Fruit fly (Drosophila melanogaster): ENCODE data around the gene CG17186.

CG17186 gene

dm6 chr3R:19889603-19890187, 12.4 kb upstream of the CG17186 start (continued):
- TF ChIP-seq tll (GFP tag; optimal IDR thresholded peaks at IDR 0.05) (no peak), slbo (GFP tag; IDR thresholded peaks at IDR 0.05) (peak; percentile 78), CG14667 (GFP tag; IDR thresholded peaks at IDR 0.05) (no peak), MBD-R2 (GFP tag; IDR thresholded peaks at IDR 0.05) (peak; percentile 36; the same call in 1 of the 2 replicates), CG9876 (GFP tag; optimal IDR thresholded peaks at IDR 0.05) (no peak), CG4424 (GFP tag; optimal IDR thresholded peaks at IDR 0.05) (peak; percentile 54), Sry-β (GFP tag; optimal IDR thresholded peaks at IDR 0.05) (no peak), Dip3 (GFP tag; optimal IDR thresholded peaks at IDR 0.05) (peak; percentile 17), Kr (GFP tag; optimal IDR thresholded peaks at IDR 0.05) (no peak), toy (GFP tag; IDR thresholded peaks at IDR 0.05) (no peak), p53 (GFP tag; optimal IDR thresholded peaks at IDR 0.05) (no peak), ab (GFP tag; optimal IDR thresholded peaks at IDR 0.05) (no peak), Ada2b (GFP tag; IDR thresholded peaks at IDR 0.05) (peak; percentile 55; the same call in 1 of the 2 replicates), CTCF (GFP tag; optimal IDR thresholded peaks at IDR 0.05) (peak; percentile 47), CG30431 (GFP tag; optimal IDR thresholded peaks at IDR 0.05) (peak; percentile 23), gcm (GFP tag; optimal IDR thresholded peaks at IDR 0.05) (peak; percentile 45), CG14441 (GFP tag; IDR thresholded peaks at IDR 0.05) (peak; percentile 50), Sox100B (GFP tag; optimal IDR thresholded peaks at IDR 0.05) (peak; percentile 83), cato (GFP tag; optimal IDR thresholded peaks at IDR 0.05; ENCODE audit: borderline replicate concordance) (peak; percentile 6), CG4617 (GFP tag; optimal IDR thresholded peaks at IDR 0.05; ENCODE audit: borderline replicate concordance) (no peak), CG16779 (GFP tag; IDR thresholded peaks at IDR 0.05) (no peak), CG10462 (GFP tag; optimal IDR thresholded peaks at IDR 0.05) (no peak), br (optimal IDR thresholded peaks at IDR 0.05) (no peak), Poxn (GFP tag; IDR thresholded peaks at IDR 0.05) (no peak), CG9797 (GFP tag; optimal IDR thresholded peaks at IDR 0.05) (no peak), CG8478 (optimal IDR thresholded peaks at IDR 0.05) (no peak), Optix (GFP tag; IDR thresholded peaks at IDR 0.05) (no peak), Spps (tag; optimal IDR thresholded peaks at IDR 0.05) (peak; percentile 27), GATAe (GFP tag; conservative IDR thresholded peaks at IDR 0.05) (no peak), CG3995 (GFP tag; optimal IDR thresholded peaks at IDR 0.05) (peak; percentile 43), CG11723 (GFP tag; optimal IDR thresholded peaks at IDR 0.05) (no peak), prd (optimal IDR thresholded peaks at IDR 0.05) (no peak), prd (GFP tag; IDR thresholded peaks at IDR 0.05) (peak; percentile 55), repo (GFP tag; optimal IDR thresholded peaks at IDR 0.05) (no peak), Dfd (GFP tag; optimal IDR thresholded peaks at IDR 0.05) (no peak), CG7987 (GFP tag; optimal IDR thresholded peaks at IDR 0.05) (peak; percentile 62), Gug (GFP tag; IDR thresholded peaks at IDR 0.05) (peak; percentile 46; the same call in 1 of the 4 replicates), CG18011 (GFP tag; optimal IDR thresholded peaks at IDR 0.05) (peak; percentile 6), B-H1 (GFP tag; IDR thresholded peaks at IDR 0.05) (no peak), Tbp (GFP tag; optimal IDR thresholded peaks at IDR 0.05) (no peak), MESR4 (GFP tag; optimal IDR thresholded peaks at IDR 0.05) (no peak), Fer1 (GFP tag; optimal IDR thresholded peaks at IDR 0.05) (peak; percentile 88), Myb (GFP tag; optimal IDR thresholded peaks at IDR 0.05) (no peak), NC2α (GFP tag; optimal IDR thresholded peaks at IDR 0.05) (no peak), NC2β (GFP tag; optimal IDR thresholded peaks at IDR 0.05) (no peak), CG15479 (GFP tag; optimal IDR thresholded peaks at IDR 0.05) (no peak), pnt (GFP tag; optimal IDR thresholded peaks at IDR 0.05) (no peak), Hand (GFP tag; optimal IDR thresholded peaks at IDR 0.05) (no peak), Meics (GFP tag; optimal IDR thresholded peaks at IDR 0.05) (peak; percentile 92), CG1832 (GFP tag; optimal IDR thresholded peaks at IDR 0.05) (no peak), trh (GFP tag; optimal IDR thresholded peaks at IDR 0.05) (no peak), Bgb (GFP tag; IDR thresholded peaks at IDR 0.05; ENCODE audit: partially characterized antibody) (no peak), otp (GFP tag; IDR thresholded peaks at IDR 0.05) (no peak)

All from whole organism, embryonic.